Fruit fly (Drosophila melanogaster): ENCODE results near the gene CG12541.

The CG12541 gene

dm6 chrX:6990105-6990504 lies 75.7 kb downstream of the CG12541 start (continued):
- TF ChIP-seq Asciz (GFP tag; optimal IDR thresholded peaks at IDR 0.05) (no peak), vvl (GFP tag; IDR thresholded peaks at IDR 0.05) (peak; percentile 33; the same call in 1 of the 2 replicates), nerfin-1 (tag; optimal IDR thresholded peaks at IDR 0.05) (no peak), sima (GFP tag; optimal IDR thresholded peaks at IDR 0.05) (no peak), BEAF-32 (GFP tag; optimal IDR thresholded peaks at IDR 0.05) (no peak), CG18619 (GFP tag; optimal IDR thresholded peaks at IDR 0.05) (no peak), CG7372 (GFP tag; IDR thresholded peaks at IDR 0.05) (no peak), CG10366 (GFP tag; IDR thresholded peaks at IDR 0.05) (no peak), PHDP (tag; optimal IDR thresholded peaks at IDR 0.05) (no peak), Jarid2 (GFP tag; optimal IDR thresholded peaks at IDR 0.05) (no peak), luna (GFP tag; optimal IDR thresholded peaks at IDR 0.05) (no peak), CG9817 (tag; optimal IDR thresholded peaks at IDR 0.05) (no peak), crp (GFP tag; optimal IDR thresholded peaks at IDR 0.05) (no peak), CG5180 (GFP tag; optimal IDR thresholded peaks at IDR 0.05) (no peak), CG16813 (GFP tag; IDR thresholded peaks at IDR 0.05; ENCODE audit: partially characterized antibody) (no peak), schlank (tag; optimal IDR thresholded peaks at IDR 0.05) (no peak), TFAM (GFP tag; optimal IDR thresholded peaks at IDR 0.05) (no peak), sc (optimal IDR thresholded peaks at IDR 0.05) (no peak), sc (GFP tag; optimal IDR thresholded peaks at IDR 0.05) (no peak), phol (tag; optimal IDR thresholded peaks at IDR 0.05) (peak; percentile 1), salm (tag; optimal IDR thresholded peaks at IDR 0.05) (no peak), ems (GFP tag; optimal IDR thresholded peaks at IDR 0.05) (no peak), Sin3A (optimal IDR thresholded peaks at IDR 0.05) (no peak), caup (GFP tag; optimal IDR thresholded peaks at IDR 0.05; ENCODE audit: severe bottlenecking) (no peak), br (optimal IDR thresholded peaks at IDR 0.05) (no peak), chif (GFP tag; optimal IDR thresholded peaks at IDR 0.05) (no peak), CG5953 (GFP tag; IDR thresholded peaks at IDR 0.05) (no peak), p53 (GFP tag; optimal IDR thresholded peaks at IDR 0.05) (no peak), Xbp1 (GFP tag; optimal IDR thresholded peaks at IDR 0.05) (no peak), ham (GFP tag; IDR thresholded peaks at IDR 0.05) (no peak), CG13624 (GFP tag; optimal IDR thresholded peaks at IDR 0.05) (no peak), knrl (GFP tag; IDR thresholded peaks at IDR 0.05; ENCODE audit: partially characterized antibody) (no peak), run (tag; optimal IDR thresholded peaks at IDR 0.05) (no peak), bab2 (GFP tag; optimal IDR thresholded peaks at IDR 0.05) (no peak), NK7.1 (GFP tag; optimal IDR thresholded peaks at IDR 0.05) (no peak), CG9932 (GFP tag; IDR thresholded peaks at IDR 0.05) (0 out of 2 replicates have a peak, but pooled peaks have one; percentile 20), CG11723 (GFP tag; optimal IDR thresholded peaks at IDR 0.05) (no peak), Xrp1 (GFP tag; IDR thresholded peaks at IDR 0.05) (no peak; the same call in 1 of the 2 replicates), NC2α (GFP tag; optimal IDR thresholded peaks at IDR 0.05) (no peak), ap (GFP tag; IDR thresholded peaks at IDR 0.05) (no peak), Spps (tag; optimal IDR thresholded peaks at IDR 0.05) (no peak), CG6854 (GFP tag; optimal IDR thresholded peaks at IDR 0.05) (no peak), H15 (GFP tag; IDR thresholded peaks at IDR 0.05) (no peak), prd (optimal IDR thresholded peaks at IDR 0.05) (no peak), prd (GFP tag; IDR thresholded peaks at IDR 0.05) (no peak), cad (GFP tag; optimal IDR thresholded peaks at IDR 0.05) (no peak), dati (GFP tag; IDR thresholded peaks at IDR 0.05) (no peak), cg (GFP tag; optimal IDR thresholded peaks at IDR 0.05) (no peak), slou (GFP tag; optimal IDR thresholded peaks at IDR 0.05) (no peak), CG31441 (GFP tag; IDR thresholded peaks at IDR 0.05) (no peak), bigmax (GFP tag; optimal IDR thresholded peaks at IDR 0.05) (peak; percentile 49), CG8089 (GFP tag; optimal IDR thresholded peaks at IDR 0.05) (no peak), fd102C (GFP tag; optimal IDR thresholded peaks at IDR 0.05) (no peak)

All from whole organism, embryonic.